Worm (Caenorhabditis elegans) whole organism, early embryonic: ENCODE data around the gene F25B5.3.

Experiments used
- B0310.2 ChIP-seq: sonication (generic microtip); optimal IDR thresholded peaks from 2 replicates; lab custom pipeline; 2016; ENCODE audit warnings: mild to moderate bottlenecking, missing genetic modification characterization, missing compliant biosample characterization
- F13C5.2 ChIP-seq: sonication (generic microtip); optimal IDR thresholded peaks from 2 replicates; lab custom pipeline; 2017; ENCODE audit warnings: mild to moderate bottlenecking, missing genetic modification characterization, inconsistent platforms, missing compliant biosample characterization
- ama-1 ChIP-seq: fragments of 150-350 bp; optimal IDR thresholded peaks from 2 replicates; lab custom pipeline; 2014
- ceh-13 ChIP-seq: fragments of 200-800 bp; sonication (Bioruptor generic); optimal IDR thresholded peaks from 2 replicates; lab custom pipeline; 2018; ENCODE audit warnings: mild to moderate bottlenecking, missing genetic modification characterization, missing compliant biosample characterization

ce11 chrIII:5985340-5985739, 36.7 kb downstream of the F25B5.3 start, which contains the start of gene T04C9.3:
- TF ChIP-seq ceh-13 (GFP tag; lab: Kevin White, UChicago): no peak
- TF ChIP-seq ama-1 (lab: Kevin White, UChicago): no peak
- TF ChIP-seq B0310.2: no peak
- TF ChIP-seq F13C5.2 (tag; lab: Kevin White, UChicago): no peak
